Worm (Caenorhabditis elegans) whole organism, L4 larva: ENCODE data around the gene T18D3.9.

Experiments
- R02D3.7 ChIP-seq: fragments of 150-350 bp; sonication (generic microtip); optimal IDR thresholded peaks from 3 replicates; lab custom pipeline; 2014; ENCODE audit warnings: missing biosample characterization, missing genetic modification characterization
- ama-1 ChIP-seq: fragments of 150-350 bp; optimal IDR thresholded peaks from 2 replicates; lab custom pipeline; 2014; ENCODE audit warnings: inconsistent platforms, mixed read lengths
- arid-1 ChIP-seq: fragments of 200-800 bp; sonication (Bioruptor generic); conservative IDR thresholded peaks from 2 replicates; pipeline ENCODE4 v1.3.6; 2022; ENCODE audit warnings: missing genetic modification reagents, missing genetic modification characterization, missing compliant biosample characterization
- ces-1 ChIP-seq: fragments of 150-350 bp; sonication (generic microtip); optimal IDR thresholded peaks from 4 replicates; lab custom pipeline; 2014; ENCODE audit warnings: missing biosample characterization, missing genetic modification reagents, missing genetic modification characterization
- dpl-1 ChIP-seq: fragments of 150-350 bp; optimal IDR thresholded peaks from 2 replicates; lab custom pipeline; 2014; ENCODE audit warnings: missing biosample characterization, missing genetic modification reagents, missing genetic modification characterization
- lin-13 ChIP-seq: fragments of 150-350 bp; optimal IDR thresholded peaks from 2 replicates; lab custom pipeline; 2014; ENCODE audit warnings: missing biosample characterization, missing genetic modification reagents, missing genetic modification characterization
- mdl-1 ChIP-seq, 2 experiments: fragments of 150-350 bp in 1 of 2; sonication (generic microtip) in 1 of 2; optimal IDR thresholded peaks; 2 replicates each; lab custom pipeline; 2014 to 2017; ENCODE audit warnings: missing biosample characterization in 2 of 2, missing genetic modification characterization in 2 of 2
- nhr-11 ChIP-seq: fragments of 150-350 bp; optimal IDR thresholded peaks from 2 replicates; lab custom pipeline; 2014; ENCODE audit warnings: missing biosample characterization, missing genetic modification characterization
- nhr-237 ChIP-seq: sonication (generic microtip); optimal IDR thresholded peaks from 2 replicates; lab custom pipeline; 2017; ENCODE audit warnings: missing biosample characterization, missing genetic modification characterization
- nhr-25 ChIP-seq: sonication (generic microtip); optimal IDR thresholded peaks from 2 replicates; lab custom pipeline; 2017; ENCODE audit warnings: missing genetic modification characterization, mild to moderate bottlenecking, missing compliant biosample characterization, antibody characterized with exemption, moderate library complexity, borderline replicate concordance; ENCODE audit not compliant: insufficient read depth
- nhr-76 ChIP-seq: fragments of 150-350 bp; optimal IDR thresholded peaks from 2 replicates; lab custom pipeline; 2014; ENCODE audit warnings: missing biosample characterization, missing genetic modification characterization
- skn-1 ChIP-seq: fragments of 150-350 bp; optimal IDR thresholded peaks from 2 replicates; lab custom pipeline; 2014; ENCODE audit warnings: missing biosample characterization, missing genetic modification characterization

DNA sequence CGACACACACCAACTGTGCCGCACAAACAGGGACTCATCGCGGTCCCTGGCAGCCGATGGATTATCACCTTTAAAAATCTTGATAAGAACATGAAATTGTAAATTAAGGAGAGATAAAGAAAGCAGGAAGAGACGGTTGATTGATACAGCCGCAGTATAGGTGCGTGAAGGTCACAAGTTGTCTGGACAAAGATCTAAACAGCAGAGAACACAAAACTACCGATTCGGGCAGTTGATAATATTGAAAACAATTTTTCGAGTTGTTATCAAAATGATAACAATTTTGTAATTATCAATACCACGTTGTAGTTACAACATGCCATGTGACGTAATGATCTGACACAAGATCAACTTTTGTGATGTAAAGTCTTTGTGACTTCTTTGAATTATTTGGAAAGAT, 46.5 kb upstream of the T18D3.9 start:
- TF ChIP-seq nhr-25 (peak; percentile 89), arid-1 (GFP tag; lab: Robert Waterston, UW) (no peak), ces-1 (GFP tag; lab: Kevin White, UChicago) (no peak), dpl-1 (GFP tag; lab: Kevin White, UChicago) (peak; percentile 54), R02D3.7 (tag; lab: Kevin White, UChicago) (no peak), nhr-76 (peak; percentile 18), nhr-237 (tag; lab: Kevin White, UChicago) (no peak), lin-13 (GFP tag; lab: Kevin White, UChicago) (no peak), ama-1 (lab: Kevin White, UChicago) (no peak), mdl-1 (tag; optimal IDR thresholded peaks at IDR 0.05; lab: Kevin White, UChicago) (peak in 1 of 2 experiments; percentile 91), skn-1 (tag; lab: Kevin White, UChicago) (no peak), nhr-11 (tag; lab: Kevin White, UChicago) (peak; percentile 41)
